Worm (Caenorhabditis elegans): ENCODE results near the gene pdhk-2.

The pdhk-2 gene

ce11 chrIII:8688438-8688946, 52.7 kb downstream of the pdhk-2 start, which contains the start of gene hadb-1:
hadb-1 (minus strand) TSS chrIII:8688488.
- TF ChIP-seq fos-1 (tag; optimal IDR thresholded peaks at IDR 0.05) (no peak), zag-1 (tag; optimal IDR thresholded peaks at IDR 0.05) (no peak), nhr-25 (tag; optimal IDR thresholded peaks at IDR 0.05) (peak; percentile 28), skn-1 (tag; optimal IDR thresholded peaks at IDR 0.05) (no peak), unc-39 (tag; optimal IDR thresholded peaks at IDR 0.05) (no peak), ceh-28 (tag; optimal IDR thresholded peaks at IDR 0.05) (no peak), nhr-23 (tag; optimal IDR thresholded peaks at IDR 0.05) (peak; percentile 39), egl-27 (tag; optimal IDR thresholded peaks at IDR 0.05) (no peak), jun-1 (tag; optimal IDR thresholded peaks at IDR 0.05) (no peak), unc-62 (GFP tag; optimal IDR thresholded peaks at IDR 0.05) (no peak), elt-1 (tag; optimal IDR thresholded peaks at IDR 0.05) (no peak), nhr-237 (tag; optimal IDR thresholded peaks at IDR 0.05) (no peak), lsy-12 (tag; optimal IDR thresholded peaks at IDR 0.05) (no peak), ama-1 (optimal IDR thresholded peaks at IDR 0.05) (no peak), R02D3.7 (tag; optimal IDR thresholded peaks at IDR 0.05) (no peak), nhr-77 (tag; optimal IDR thresholded peaks at IDR 0.05) (no peak), elt-2 (tag; optimal IDR thresholded peaks at IDR 0.05) (peak; percentile 75), elt-3 (tag; optimal IDR thresholded peaks at IDR 0.05) (no peak), daf-12 (tag; optimal IDR thresholded peaks at IDR 0.05) (no peak), mdl-1 (tag; optimal IDR thresholded peaks at IDR 0.05) (no peak), pha-4 (tag; optimal IDR thresholded peaks at IDR 0.05) (no peak), lin-39 (tag; optimal IDR thresholded peaks at IDR 0.05) (no peak), hmg-11 (tag; optimal IDR thresholded peaks at IDR 0.05) (no peak), sea-2 (GFP tag; optimal IDR thresholded peaks at IDR 0.05) (no peak), mml-1 (tag; optimal IDR thresholded peaks at IDR 0.05) (no peak), ztf-11 (tag; optimal IDR thresholded peaks at IDR 0.05) (no peak), snpc-4 (tag; optimal IDR thresholded peaks at IDR 0.05) (no peak), ceh-9 (tag; optimal IDR thresholded peaks at IDR 0.05) (no peak), nhr-28 (tag; optimal IDR thresholded peaks at IDR 0.05) (no peak), lin-15B (tag; optimal IDR thresholded peaks at IDR 0.05) (no peak), nhr-67 (tag; optimal IDR thresholded peaks at IDR 0.05) (no peak), egl-5 (tag; optimal IDR thresholded peaks at IDR 0.05) (no peak), ztf-4 (tag; optimal IDR thresholded peaks at IDR 0.05) (no peak), nhr-76 (tag; optimal IDR thresholded peaks at IDR 0.05) (no peak), fkh-10 (GFP tag; optimal IDR thresholded peaks at IDR 0.05) (no peak), nhr-11 (tag; optimal IDR thresholded peaks at IDR 0.05) (no peak), ceh-16 (tag; optimal IDR thresholded peaks at IDR 0.05) (no peak), nfya-1 (tag; optimal IDR thresholded peaks at IDR 0.05; ENCODE audit: insufficient read depth) (peak; percentile 28), fkh-2 (tag; optimal IDR thresholded peaks at IDR 0.05) (no peak), aly-2 (tag; optimal IDR thresholded peaks at IDR 0.05) (no peak), pqm-1 (tag; optimal IDR thresholded peaks at IDR 0.05) (peak; percentile 52), ZK546.5 (tag; optimal IDR thresholded peaks at IDR 0.05) (no peak), nhr-43 (tag; optimal IDR thresholded peaks at IDR 0.05; ENCODE audit: poor library complexity, severe bottlenecking) (peak; percentile 55), nhr-12 (tag; optimal IDR thresholded peaks at IDR 0.05) (no peak), eor-1 (tag; optimal IDR thresholded peaks at IDR 0.05) (peak in 1 of 2 experiments; percentile 33), tbx-2 (tag; optimal IDR thresholded peaks at IDR 0.05) (no peak), ceh-82 (tag; optimal IDR thresholded peaks at IDR 0.05) (no peak)

Measured in whole organism, L3 larva.